Worm (Caenorhabditis elegans): Measurements from ENCODE around the gene srg-59.

srg-59 gene

ce11 chrV:2688562-2688961, 36.6 kb downstream of the srg-59 start:
- no peak for TF ChIP-seq attf-6 (GFP tag; IDR thresholded peaks at IDR 0.05)
- TF ChIP-seq C06A6.2 (GFP tag; conservative IDR thresholded peaks at IDR 0.05): 0 out of 2 replicates have a peak, but pooled peaks have one; percentile 14
- no peak for TF ChIP-seq sptf-2 (GFP tag; optimal IDR thresholded peaks at IDR 0.05)
- 0 out of 2 replicates have a peak, but pooled peaks have one; percentile 10 for TF ChIP-seq nfyb-1 (GFP tag; IDR thresholded peaks at IDR 0.05)
- 0 out of 2 replicates have a peak, but pooled peaks have one; percentile 5 for TF ChIP-seq Y95B8A.8 (GFP tag; IDR thresholded peaks at IDR 0.05)
- TF ChIP-seq Y53G8AR.9 (GFP tag; conservative IDR thresholded peaks at IDR 0.05): peak; percentile 63; the same call in 1 of the 2 replicates
- TF ChIP-seq ztf-25 (GFP tag; IDR thresholded peaks at IDR 0.05): 0 out of 2 replicates have a peak, but pooled peaks have one; percentile 60

ce11 chrV:2684227-2684626, 40.9 kb downstream of the srg-59 start:
- no peak for TF ChIP-seq aptf-3 (GFP tag; IDR thresholded peaks at IDR 0.05)
- no peak for TF ChIP-seq unc-62 (GFP tag; optimal IDR thresholded peaks at IDR 0.05)
- TF ChIP-seq athp-1 (tag; optimal IDR thresholded peaks at IDR 0.05): no peak
- TF ChIP-seq madf-8 (GFP tag; conservative IDR thresholded peaks at IDR 0.05): no peak
- no peak for TF ChIP-seq lin-54 (GFP tag; optimal IDR thresholded peaks at IDR 0.05)
- TF ChIP-seq lin-40 (tag; optimal IDR thresholded peaks at IDR 0.05): no peak

ce11 chrV:2683497-2683896, 41.6 kb downstream of the srg-59 start:
- TF ChIP-seq ztf-3 (GFP tag; optimal IDR thresholded peaks at IDR 0.05) (no peak), C17E4.6 (GFP tag; IDR thresholded peaks at IDR 0.05) (no peak), nhr-179 (tag; optimal IDR thresholded peaks at IDR 0.05) (no peak), F49E8.2 (tag; optimal IDR thresholded peaks at IDR 0.05; ENCODE audit: insufficient read depth) (no peak), let-607 (tag; optimal IDR thresholded peaks at IDR 0.05) (no peak), B0035.1 (tag; optimal IDR thresholded peaks at IDR 0.05) (no peak), repo-1 (tag; optimal IDR thresholded peaks at IDR 0.05) (no peak), rcor-1 (GFP tag; IDR thresholded peaks at IDR 0.05) (no peak), lag-1 (GFP tag; IDR thresholded peaks at IDR 0.05) (no peak), dpl-1 (GFP tag; optimal IDR thresholded peaks at IDR 0.05) (no peak), atf-7 (tag; optimal IDR thresholded peaks at IDR 0.05) (no peak), lir-1 (GFP tag; conservative IDR thresholded peaks at IDR 0.05) (no peak), dpff-1 (tag; optimal IDR thresholded peaks at IDR 0.05) (no peak), F55B11.4 (tag; optimal IDR thresholded peaks at IDR 0.05; ENCODE audit: borderline replicate concordance, insufficient read depth) (no peak), lin-40 (tag; optimal IDR thresholded peaks at IDR 0.05) (no peak)

ce11 chrV:2677648-2678047, 47.5 kb downstream of the srg-59 start:
- TF ChIP-seq nhr-80 (tag; optimal IDR thresholded peaks at IDR 0.05) (no peak), lin-35 (GFP tag; optimal IDR thresholded peaks at IDR 0.05) (no peak), nfyb-1 (GFP tag; IDR thresholded peaks at IDR 0.05) (no peak), nfya-1 (tag; optimal IDR thresholded peaks at IDR 0.05; ENCODE audit: borderline replicate concordance, insufficient read depth) (no peak), lin-26 (GFP tag; IDR thresholded peaks at IDR 0.05) (no peak), somi-1 (GFP tag; optimal IDR thresholded peaks at IDR 0.05) (no peak), B0019.2 (GFP tag; conservative IDR thresholded peaks at IDR 0.05) (no peak), bed-2 (GFP tag; IDR thresholded peaks at IDR 0.05) (no peak), B0035.1 (tag; optimal IDR thresholded peaks at IDR 0.05) (no peak), die-1 (tag; optimal IDR thresholded peaks at IDR 0.05) (no peak), F37B4.10 (GFP tag; IDR thresholded peaks at IDR 0.05) (no peak), hmg-1.2 (GFP tag; IDR thresholded peaks at IDR 0.05) (no peak)
